Worm (Caenorhabditis elegans) whole organism, mixed stage, embryonic: Measurements from ENCODE around the gene clec-128.

Source experiments
- blmp-1 ChIP-seq: fragments of 150-350 bp; optimal IDR thresholded peaks from 2 replicates; lab custom pipeline; 2014; ENCODE audit warnings: missing biosample characterization, missing genetic modification characterization
- cnd-1 ChIP-seq: fragments of 200-800 bp; sonication (Bioruptor generic); optimal IDR thresholded peaks from 2 replicates; lab custom pipeline; 2018; ENCODE audit warnings: mild to moderate bottlenecking, missing genetic modification characterization, missing compliant biosample characterization
- elt-3 ChIP-seq: fragments of 150-350 bp; optimal IDR thresholded peaks from 2 replicates; lab custom pipeline; 2014; ENCODE audit warnings: missing biosample characterization, missing genetic modification characterization
- flh-1 ChIP-seq: fragments of 200-800 bp; sonication (Bioruptor generic); optimal IDR thresholded peaks from 2 replicates; lab custom pipeline; 2018; ENCODE audit warnings: mild to moderate bottlenecking, missing genetic modification characterization, moderate library complexity, missing compliant biosample characterization
- mep-1 ChIP-seq: fragments of 150-350 bp; optimal IDR thresholded peaks from 2 replicates; lab custom pipeline; 2017; ENCODE audit warnings: missing biosample characterization, missing genetic modification reagents, missing genetic modification characterization, inconsistent platforms
- nhr-2 ChIP-seq: fragments of 150-350 bp; optimal IDR thresholded peaks from 2 replicates; lab custom pipeline; 2014; ENCODE audit warnings: missing biosample characterization, missing genetic modification characterization
- nhr-28 ChIP-seq: fragments of 150-350 bp; optimal IDR thresholded peaks from 2 replicates; lab custom pipeline; 2014; ENCODE audit warnings: missing biosample characterization, missing genetic modification characterization
- sem-2 ChIP-seq: fragments of 200-800 bp; sonication (Bioruptor generic); optimal IDR thresholded peaks from 2 replicates; lab custom pipeline; 2018; ENCODE audit warnings: mild to moderate bottlenecking, missing genetic modification characterization, missing compliant biosample characterization

The clec-128 gene

DNA sequence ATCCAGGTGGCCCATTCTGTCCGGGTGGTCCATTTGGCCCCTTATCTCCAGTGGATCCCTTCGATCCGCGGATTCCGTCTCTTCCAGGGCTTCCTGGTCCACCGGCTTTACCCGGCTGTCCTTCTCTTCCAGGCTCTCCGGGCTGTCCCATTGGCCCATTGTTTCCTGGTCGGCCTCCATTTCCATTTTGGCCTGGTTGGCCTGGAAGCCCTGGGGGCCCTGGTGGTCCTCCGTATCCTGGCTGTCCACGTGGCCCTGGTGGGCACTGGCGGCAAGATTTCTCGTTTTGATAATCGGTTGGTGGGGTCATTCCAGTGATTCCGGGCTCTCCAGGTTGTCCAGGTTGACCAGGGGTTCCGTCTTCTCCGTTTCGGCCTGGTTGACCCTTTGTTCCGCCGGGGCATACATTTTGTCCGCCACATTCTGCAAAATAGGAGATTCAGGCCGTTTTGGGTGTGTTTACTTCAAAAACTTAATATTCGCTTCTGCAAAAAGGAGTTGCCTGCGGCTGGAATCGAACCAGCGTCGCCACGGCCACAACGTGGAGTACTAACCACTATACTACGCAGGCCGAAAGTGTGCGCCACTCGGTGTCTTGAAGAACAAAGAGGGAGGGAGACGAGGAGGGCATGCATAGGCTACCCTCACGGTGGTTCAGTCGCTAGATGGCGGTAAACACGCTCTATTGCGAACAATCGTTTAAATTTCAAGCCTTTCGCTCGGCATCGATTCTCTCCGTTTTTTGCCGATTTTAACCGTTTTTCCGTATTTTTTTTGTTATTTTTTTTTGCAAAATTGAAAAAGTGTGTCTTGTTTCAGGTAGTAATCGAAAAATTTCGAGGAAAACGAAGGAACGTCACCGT is 49.6 kb downstream of the clec-128 start, which contains the start of gene W09G10.9 (continued):
- TF ChIP-seq cnd-1 (tag; lab: Kevin White, UChicago): peak; percentile 85
- no peak for TF ChIP-seq elt-3 (tag; lab: Kevin White, UChicago)
- peak; percentile 30 for TF ChIP-seq mep-1 (tag; lab: Kevin White, UChicago)
- TF ChIP-seq flh-1 (GFP tag; lab: Kevin White, UChicago): peak; percentile 48
- TF ChIP-seq sem-2 (GFP tag; lab: Kevin White, UChicago): peak; percentile 70
- TF ChIP-seq nhr-28 (tag; lab: Kevin White, UChicago): peak; percentile 1
- TF ChIP-seq nhr-2 (tag; lab: Kevin White, UChicago): no peak
- no peak for TF ChIP-seq blmp-1 (tag; lab: Kevin White, UChicago)
